Fruit fly (Drosophila melanogaster) whole organism, embryonic: ENCODE results near the gene CG13376.

Source experiments
- Abd-B ChIP-seq: fragments of 200-800 bp; sonication (Bioruptor generic); optimal IDR thresholded peaks from 2 replicates; lab custom pipeline; 2018; ENCODE audit warnings: missing biosample characterization, mild to moderate bottlenecking, missing genetic modification characterization, moderate library complexity
- C15 ChIP-seq: fragments of 200-800 bp; sonication (Bioruptor generic); IDR thresholded peaks from 3 replicates; pipeline ENCODE4 v1.3.6; 2022; ENCODE audit warnings: missing biosample characterization, missing genetic modification characterization
- CG10274 ChIP-seq: fragments of 200-800 bp; sonication (Bioruptor generic); optimal IDR thresholded peaks from 3 replicates; lab custom pipeline; 2017; ENCODE audit warnings: missing biosample characterization, mild to moderate bottlenecking, missing genetic modification characterization
- CG10565 ChIP-seq: fragments of 200-800 bp; sonication (Bioruptor generic); optimal IDR thresholded peaks from 3 replicates; lab custom pipeline; 2016; ENCODE audit warnings: missing biosample characterization, mild to moderate bottlenecking, missing genetic modification characterization
- CG11456 ChIP-seq: fragments of 200-800 bp; sonication (Bioruptor generic); IDR thresholded peaks from 3 replicates; pipeline ENCODE4 v1.3.6; 2022; ENCODE audit warnings: missing biosample characterization, missing genetic modification characterization
- CG12071 ChIP-seq: fragments of 200-800 bp; sonication (Bioruptor generic); optimal IDR thresholded peaks from 3 replicates; lab custom pipeline; 2018; ENCODE audit warnings: missing biosample characterization, mild to moderate bottlenecking, missing genetic modification characterization
- CG12236 ChIP-seq: fragments of 200-800 bp; sonication (Bioruptor generic); optimal IDR thresholded peaks from 2 replicates; lab custom pipeline; 2016; ENCODE audit warnings: missing biosample characterization, missing genetic modification characterization
- CG1233 ChIP-seq: fragments of 200-800 bp; sonication (Bioruptor generic); optimal IDR thresholded peaks from 4 replicates; lab custom pipeline; 2018; ENCODE audit warnings: missing biosample characterization, mild to moderate bottlenecking, missing genetic modification characterization
- CG13287 ChIP-seq: fragments of 200-800 bp; sonication (Bioruptor generic); IDR thresholded peaks from 2 replicates; pipeline ENCODE4 v1.3.6; 2022; ENCODE audit warnings: missing biosample characterization, missing genetic modification characterization; ENCODE audit not compliant: partially characterized antibody
- CG14441 ChIP-seq: fragments of 200-800 bp; sonication (Bioruptor generic); IDR thresholded peaks from 2 replicates; pipeline ENCODE4 v1.3.6; 2022; ENCODE audit warnings: missing biosample characterization, missing genetic modification characterization
- CG2889 ChIP-seq: fragments of 200-800 bp; sonication (Bioruptor generic); IDR thresholded peaks from 3 replicates; pipeline ENCODE4 v1.3.6; 2022; ENCODE audit warnings: missing biosample characterization, missing genetic modification characterization
- CG4424 ChIP-seq: fragments of 200-800 bp; sonication (Bioruptor generic); optimal IDR thresholded peaks from 3 replicates; lab custom pipeline; 2016; ENCODE audit warnings: missing biosample characterization, missing genetic modification characterization
- CG4820 ChIP-seq: fragments of 200-800 bp; sonication (Bioruptor generic); optimal IDR thresholded peaks from 3 replicates; lab custom pipeline; 2016; ENCODE audit warnings: missing biosample characterization, missing genetic modification characterization
- CG5953 ChIP-seq: fragments of 200-800 bp; sonication (Bioruptor generic); IDR thresholded peaks from 2 replicates; pipeline ENCODE4 v1.3.6; 2022; ENCODE audit warnings: missing biosample characterization, missing genetic modification characterization
- CG8290 ChIP-seq, 3 experiments: fragments of 200-800 bp; sonication (Bioruptor generic); optimal IDR thresholded peaks; 2 replicates each; lab custom pipeline; 2016 to 2019; ENCODE audit warnings: missing biosample characterization in 3 of 3, missing genetic modification characterization in 3 of 3, mild to moderate bottlenecking in 2 of 3, moderate library complexity in 1 of 3
- CG9215 ChIP-seq: fragments of 200-800 bp; sonication (Bioruptor generic); IDR thresholded peaks from 2 replicates; pipeline ENCODE4 v1.3.6; 2022; ENCODE audit warnings: missing biosample characterization, missing genetic modification characterization
- Dfd ChIP-seq, 2 experiments: fragments of >200 bp; optimal IDR thresholded peaks; 2 replicates each; lab custom pipeline; 2017; ENCODE audit warnings: missing biosample characterization in 2 of 2, missing genetic modification characterization in 2 of 2
- Dp ChIP-seq: fragments of 200-800 bp; sonication (Bioruptor generic); optimal IDR thresholded peaks from 2 replicates; lab custom pipeline; 2018; ENCODE audit warnings: missing biosample characterization, mild to moderate bottlenecking, missing genetic modification characterization, moderate library complexity
- E2f1 ChIP-seq: fragments of 200-800 bp; sonication (Bioruptor generic); IDR thresholded peaks from 2 replicates; pipeline ENCODE4 v1.3.6; 2022; ENCODE audit warnings: missing biosample characterization, missing genetic modification characterization
- ERR ChIP-seq: fragments of 200-800 bp; sonication (Bioruptor generic); optimal IDR thresholded peaks from 2 replicates; lab custom pipeline; 2016; ENCODE audit warnings: missing biosample characterization, missing genetic modification characterization
- GATAe ChIP-seq: fragments of 200-800 bp; sonication (Bioruptor generic); conservative IDR thresholded peaks from 2 replicates; pipeline ENCODE4 v1.3.6; 2022; ENCODE audit warnings: missing biosample characterization, missing genetic modification characterization
- HHEX ChIP-seq: fragments of 200-800 bp; sonication (Bioruptor generic); optimal IDR thresholded peaks from 3 replicates; lab custom pipeline; 2017; ENCODE audit warnings: missing biosample characterization, mild to moderate bottlenecking, missing genetic modification characterization, missing genetic modification reagents
- Lim3 ChIP-seq: fragments of 200-800 bp; sonication (Bioruptor generic); IDR thresholded peaks from 2 replicates; pipeline ENCODE4 v1.3.6; 2022; ENCODE audit warnings: missing biosample characterization, missing genetic modification characterization
- MBD-R2 ChIP-seq: fragments of 200-800 bp; sonication (Bioruptor generic); IDR thresholded peaks from 2 replicates; pipeline ENCODE4 v1.3.6; 2022; ENCODE audit warnings: missing biosample characterization, missing genetic modification characterization
- NFAT ChIP-seq: fragments of 200-800 bp; sonication (Bioruptor generic); IDR thresholded peaks from 2 replicates; pipeline ENCODE4 v1.3.6; 2022; ENCODE audit warnings: missing biosample characterization, missing genetic modification characterization
- Nf-YC ChIP-seq: fragments of 200-800 bp; optimal IDR thresholded peaks from 3 replicates; lab custom pipeline; 2019; ENCODE audit warnings: missing biosample characterization, mild to moderate bottlenecking, missing genetic modification characterization, moderate library complexity
- Six4 ChIP-seq: fragments of 200-800 bp; sonication (Bioruptor generic); optimal IDR thresholded peaks from 2 replicates; lab custom pipeline; 2016; ENCODE audit warnings: missing biosample characterization, missing genetic modification characterization
- ato ChIP-seq: fragments of 200-800 bp; sonication (Bioruptor generic); IDR thresholded peaks from 2 replicates; pipeline ENCODE4 v1.3.6; 2022; ENCODE audit warnings: missing biosample characterization, missing genetic modification characterization; ENCODE audit not compliant: partially characterized antibody
- bigmax ChIP-seq: fragments of 200-800 bp; sonication (Bioruptor generic); optimal IDR thresholded peaks from 2 replicates; lab custom pipeline; 2018; ENCODE audit warnings: missing biosample characterization, mild to moderate bottlenecking, missing genetic modification characterization
- bowl ChIP-seq: fragments of 200-800 bp; sonication (Bioruptor generic); IDR thresholded peaks from 2 replicates; pipeline ENCODE4 v1.3.6; 2022; ENCODE audit warnings: missing biosample characterization, missing genetic modification characterization
- cas ChIP-seq: fragments of 200-800 bp; sonication (Bioruptor generic); IDR thresholded peaks from 2 replicates; pipeline ENCODE4 v1.3.6; 2022; ENCODE audit warnings: missing biosample characterization, missing genetic modification characterization
- chm ChIP-seq: fragments of 200-800 bp; sonication (Bioruptor generic); IDR thresholded peaks from 2 replicates; pipeline ENCODE4 v1.3.6; 2022; ENCODE audit warnings: missing biosample characterization, missing genetic modification characterization
- chn ChIP-seq: fragments of 200-800 bp; sonication (Bioruptor generic); optimal IDR thresholded peaks from 2 replicates; lab custom pipeline; 2016; ENCODE audit warnings: missing biosample characterization, missing genetic modification characterization
- crc ChIP-seq: fragments of 200-800 bp; sonication (Bioruptor generic); optimal IDR thresholded peaks from 2 replicates; lab custom pipeline; 2016; ENCODE audit warnings: missing biosample characterization, missing genetic modification characterization
- crp ChIP-seq, 2 experiments: fragments of 200-800 bp; sonication (Bioruptor generic); optimal IDR thresholded peaks; 2 replicates in 1 of 2; 3 replicates in 1 of 2; lab custom pipeline; 2017; ENCODE audit warnings: missing biosample characterization in 2 of 2, missing genetic modification characterization in 2 of 2, mild to moderate bottlenecking in 1 of 2, moderate library complexity in 1 of 2
- da ChIP-seq: fragments of 200-800 bp; sonication (Bioruptor generic); optimal IDR thresholded peaks from 2 replicates; lab custom pipeline; 2016; ENCODE audit warnings: missing biosample characterization, missing genetic modification characterization
- dan ChIP-seq: fragments of 200-800 bp; sonication (Bioruptor generic); IDR thresholded peaks from 2 replicates; pipeline ENCODE4 v1.3.6; 2022; ENCODE audit warnings: missing biosample characterization, missing genetic modification characterization
- dpn ChIP-seq, 2 experiments: fragments of 200-800 bp; sonication (Bioruptor generic); optimal IDR thresholded peaks; 3 replicates each; lab custom pipeline; 2016; ENCODE audit warnings: missing biosample characterization in 2 of 2, missing genetic modification characterization in 2 of 2
- ewg ChIP-seq: fragments of 200-800 bp; sonication (Bioruptor generic); optimal IDR thresholded peaks from 3 replicates; lab custom pipeline; 2017; ENCODE audit warnings: mild to moderate bottlenecking, missing biosample characterization, missing genetic modification reagents, missing genetic modification characterization
- fd64A ChIP-seq: fragments of 200-800 bp; sonication (Bioruptor generic); optimal IDR thresholded peaks from 3 replicates; lab custom pipeline; 2018; ENCODE audit warnings: missing biosample characterization, mild to moderate bottlenecking, missing genetic modification characterization
- fd96Cb ChIP-seq: fragments of 200-800 bp; sonication (Bioruptor generic); optimal IDR thresholded peaks from 2 replicates; lab custom pipeline; 2018; ENCODE audit warnings: missing biosample characterization, mild to moderate bottlenecking, missing genetic modification characterization, moderate library complexity
- gfzf ChIP-seq: fragments of 200-800 bp; sonication (Bioruptor generic); optimal IDR thresholded peaks from 2 replicates; lab custom pipeline; 2016; ENCODE audit warnings: missing biosample characterization, mild to moderate bottlenecking, missing genetic modification characterization, moderate library complexity
- h ChIP-seq: fragments of >200 bp; optimal IDR thresholded peaks from 2 replicates; lab custom pipeline; 2017
- hkb ChIP-seq, 2 experiments: fragments of 200-800 bp in 1 of 2; fragments of >200 bp in 1 of 2; sonication (Bioruptor generic) in 1 of 2; IDR thresholded peaks in 1 of 2; optimal IDR thresholded peaks in 1 of 2; 2 replicates each; pipeline versions ENCODE4 v1.3.6 to Lab custom; 2017 to 2022; ENCODE audit warnings: missing biosample characterization in 1 of 2, missing genetic modification characterization in 1 of 2
- kay ChIP-seq: fragments of 200-800 bp; sonication (Bioruptor generic); optimal IDR thresholded peaks from 2 replicates; lab custom pipeline; 2016; ENCODE audit warnings: missing biosample characterization, missing genetic modification characterization
- lilli ChIP-seq: fragments of 200-800 bp; sonication (Bioruptor generic); optimal IDR thresholded peaks from 3 replicates; lab custom pipeline; 2016; ENCODE audit warnings: missing biosample characterization, missing genetic modification characterization
- prd ChIP-seq, 3 experiments: fragments of >200 bp in 2 of 3; fragments of 200-800 bp in 1 of 3; sonication (Bioruptor generic) in 1 of 3; optimal IDR thresholded peaks in 2 of 3; IDR thresholded peaks in 1 of 3; 2 replicates in 2 of 3; 3 replicates in 1 of 3; pipeline versions ENCODE4 v1.3.6 to Lab custom; 2017 to 2022; ENCODE audit warnings: missing biosample characterization in 1 of 3, missing genetic modification characterization in 1 of 3
- ranshi ChIP-seq: fragments of 200-800 bp; sonication (Bioruptor generic); IDR thresholded peaks from 2 replicates; pipeline ENCODE4 v1.3.6; 2022; ENCODE audit warnings: missing biosample characterization, missing genetic modification characterization
- shn ChIP-seq: fragments of 200-800 bp; sonication (Bioruptor generic); optimal IDR thresholded peaks from 3 replicates; lab custom pipeline; 2016; ENCODE audit warnings: missing biosample characterization, missing genetic modification characterization
- zen ChIP-seq: fragments of 200-800 bp; sonication (Bioruptor generic); optimal IDR thresholded peaks from 3 replicates; lab custom pipeline; 2018; ENCODE audit warnings: missing biosample characterization, mild to moderate bottlenecking, missing genetic modification characterization, moderate library complexity

Gene CG13376

DNA sequence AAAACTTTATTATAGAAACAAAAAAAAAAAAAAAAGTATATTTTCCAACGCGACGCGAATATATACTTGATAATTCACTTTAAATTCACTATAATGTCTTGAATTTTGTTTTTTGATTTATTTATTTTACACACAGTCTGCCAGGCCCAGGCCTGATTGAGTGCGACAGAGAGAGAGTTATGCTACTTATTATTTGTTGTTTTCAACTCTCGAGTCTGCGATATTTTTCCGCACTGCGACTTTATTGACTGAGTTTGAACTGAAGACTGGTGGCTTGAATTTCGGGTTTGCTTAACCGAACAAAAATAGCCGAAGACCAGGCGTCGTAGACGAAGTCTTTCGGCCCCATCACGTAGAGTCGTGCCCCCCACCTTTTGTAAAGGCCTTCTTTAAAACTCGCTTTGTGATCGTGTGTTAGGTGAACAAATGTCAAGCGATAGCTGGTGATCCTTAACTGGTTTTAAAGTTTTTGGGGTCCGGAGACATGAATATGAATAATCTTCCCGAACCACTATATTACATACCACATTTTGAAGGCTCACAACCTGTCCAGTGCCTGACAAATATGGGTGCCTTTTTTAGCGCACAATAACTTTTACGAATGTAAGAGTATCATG, 3.0 kb downstream of the CG13376 start, which contains the start of gene CG13377 (continued):
- no peak for TF ChIP-seq prd (optimal IDR thresholded peaks at IDR 0.05; lab: Kevin White, UChicago)
- peak; percentile 41; the same call in 1 of the 3 replicates for TF ChIP-seq prd (GFP tag; IDR thresholded peaks at IDR 0.05; lab: Robert Waterston, UW)
- peak; percentile 3 for TF ChIP-seq CG4820 (GFP tag; lab: Kevin White, UChicago)
- TF ChIP-seq E2f1 (GFP tag; lab: Robert Waterston, UW): no peak
- TF ChIP-seq CG10274 (GFP tag; lab: Kevin White, UChicago): no peak
- no peak for TF ChIP-seq crc (GFP tag; lab: Kevin White, UChicago)
- no peak for TF ChIP-seq ewg (GFP tag; lab: Kevin White, UChicago)
- no peak for TF ChIP-seq Nf-YC
- TF ChIP-seq CG10565 (GFP tag; lab: Kevin White, UChicago): no peak
- TF ChIP-seq CG12071 (GFP tag; lab: Kevin White, UChicago): no peak
- TF ChIP-seq NFAT (GFP tag; lab: Robert Waterston, UW): no peak
- peak; percentile 9 for TF ChIP-seq HHEX (GFP tag; lab: Kevin White, UChicago)
- TF ChIP-seq crp (GFP tag; optimal IDR thresholded peaks at IDR 0.05; lab: Kevin White, UChicago): no peak
- peak; percentile 14; the same call in 1 of the 2 replicates for TF ChIP-seq CG13287 (GFP tag; lab: Robert Waterston, UW)
- TF ChIP-seq shn: no peak
- TF ChIP-seq CG1233 (GFP tag; lab: Kevin White, UChicago): no peak
- no peak for TF ChIP-seq CG12236
- TF ChIP-seq bigmax: no peak
- no peak for TF ChIP-seq da
- no peak for TF ChIP-seq fd96Cb (tag; lab: Kevin White, UChicago)
- no peak for TF ChIP-seq ato
- TF ChIP-seq bowl (GFP tag; lab: Robert Waterston, UW): no peak
- no peak for TF ChIP-seq GATAe
- TF ChIP-seq lilli (GFP tag; lab: Kevin White, UChicago): no peak
- no peak for TF ChIP-seq MBD-R2
- no peak for TF ChIP-seq dan
- TF ChIP-seq zen (tag; lab: Kevin White, UChicago): no peak
- TF ChIP-seq CG8290 (GFP tag; optimal IDR thresholded peaks at IDR 0.05; lab: Kevin White, UChicago): no peak
- peak in 1 of 2 experiments; percentile 13 for TF ChIP-seq CG8290 (tag; optimal IDR thresholded peaks at IDR 0.05; lab: Kevin White, UChicago)
- TF ChIP-seq Abd-B (GFP tag; lab: Kevin White, UChicago): no peak
- TF ChIP-seq Dfd (GFP tag; optimal IDR thresholded peaks at IDR 0.05; lab: Kevin White, UChicago): no peak
- no peak for TF ChIP-seq hkb (optimal IDR thresholded peaks at IDR 0.05; lab: Kevin White, UChicago)
- peak; percentile 67; the same call in 1 of the 2 replicates for TF ChIP-seq hkb (GFP tag; IDR thresholded peaks at IDR 0.05; lab: Robert Waterston, UW)
- no peak for TF ChIP-seq Dp
- no peak for TF ChIP-seq gfzf (GFP tag; lab: Kevin White, UChicago)
- TF ChIP-seq cas: no peak
- TF ChIP-seq C15 (GFP tag; lab: Robert Waterston, UW): no peak
- TF ChIP-seq CG9215 (GFP tag; lab: Robert Waterston, UW): no peak
- TF ChIP-seq Six4: peak; percentile 7
- TF ChIP-seq dpn (GFP tag; optimal IDR thresholded peaks at IDR 0.05; lab: Kevin White, UChicago): peak in 1 of 2 experiments; percentile 29
- no peak for TF ChIP-seq chm
- no peak for TF ChIP-seq chn
- peak; percentile 48; the same call in 1 of the 2 replicates for TF ChIP-seq ranshi (GFP tag; lab: Robert Waterston, UW)
- no peak for TF ChIP-seq CG2889 (GFP tag; lab: Robert Waterston, UW)
- TF ChIP-seq ERR: no peak
- TF ChIP-seq CG14441 (GFP tag; lab: Robert Waterston, UW): 0 out of 2 replicates have a peak, but pooled peaks have one; percentile 39
- TF ChIP-seq Lim3 (GFP tag; lab: Robert Waterston, UW): no peak
- TF ChIP-seq CG4424 (GFP tag; lab: Kevin White, UChicago): no peak
- no peak for TF ChIP-seq CG11456 (GFP tag; lab: Robert Waterston, UW)
- no peak for TF ChIP-seq kay (GFP tag; lab: Kevin White, UChicago)
- no peak for TF ChIP-seq h (lab: Kevin White, UChicago)
- 0 out of 2 replicates have a peak, but pooled peaks have one; percentile 11 for TF ChIP-seq CG5953
- no peak for TF ChIP-seq fd64A
